Fruit fly (Drosophila melanogaster) whole organism, wandering third instar larva: ENCODE data around the gene CG18622.

ENCODE experiments used
- Abd-B ChIP-seq: fragments of >200 bp; optimal IDR thresholded peaks from 2 replicates; lab custom pipeline; 2017; ENCODE audit warnings: missing biosample characterization, missing genetic modification characterization
- CG32264 ChIP-seq: fragments of 200-800 bp; sonication (Bioruptor generic); optimal IDR thresholded peaks from 2 replicates; lab custom pipeline; 2016; ENCODE audit warnings: missing biosample characterization, missing genetic modification characterization
- CG9705 ChIP-seq: fragments of 200-800 bp; sonication (Bioruptor generic); optimal IDR thresholded peaks from 2 replicates; lab custom pipeline; 2018; ENCODE audit warnings: missing biosample characterization, mild to moderate bottlenecking, missing genetic modification characterization
- CrebA ChIP-seq: fragments of 200-800 bp; sonication (Bioruptor generic); optimal IDR thresholded peaks from 2 replicates; lab custom pipeline; 2016; ENCODE audit warnings: missing biosample characterization, mild to moderate bottlenecking, missing genetic modification characterization, borderline replicate concordance
- Dfd ChIP-seq: fragments of >200 bp; optimal IDR thresholded peaks from 2 replicates; lab custom pipeline; 2017; ENCODE audit warnings: missing biosample characterization, missing genetic modification characterization
- Dif ChIP-seq: fragments of 200-275, 200-300 bp; sonication (Bioruptor generic); optimal IDR thresholded peaks from 2 replicates; lab custom pipeline; 2018; ENCODE audit warnings: missing biosample characterization, missing genetic modification characterization; ENCODE audit not compliant: partially characterized antibody
- HLH106 ChIP-seq: fragments of 200-800 bp; optimal IDR thresholded peaks from 3 replicates; lab custom pipeline; 2019; ENCODE audit warnings: missing biosample characterization, mild to moderate bottlenecking, missing genetic modification characterization, moderate library complexity
- Hnf4 ChIP-seq: fragments of 200-800 bp; sonication (Bioruptor generic); optimal IDR thresholded peaks from 2 replicates; lab custom pipeline; 2016; ENCODE audit warnings: missing biosample characterization, mild to moderate bottlenecking, missing genetic modification characterization
- Hr78 ChIP-seq: fragments of >200 bp; optimal IDR thresholded peaks from 2 replicates; lab custom pipeline; 2017; ENCODE audit warnings: missing biosample characterization, missing genetic modification characterization
- Hr83 ChIP-seq: fragments of 200-300 bp; sonication (Bioruptor generic); optimal IDR thresholded peaks from 2 replicates; lab custom pipeline; 2016; ENCODE audit warnings: missing biosample characterization, mild to moderate bottlenecking, missing genetic modification characterization, moderate library complexity; ENCODE audit not compliant: poor library complexity, severe bottlenecking
- Jra ChIP-seq: sonication (Bioruptor generic); optimal IDR thresholded peaks from 2 replicates; lab custom pipeline; 2016; ENCODE audit warnings: missing biosample characterization, missing genetic modification characterization
- Mio ChIP-seq: sonication (Bioruptor generic); optimal IDR thresholded peaks from 2 replicates; lab custom pipeline; 2016; ENCODE audit warnings: missing biosample characterization, missing genetic modification characterization
- Myc ChIP-seq: fragments of >200 bp; optimal IDR thresholded peaks from 2 replicates; lab custom pipeline; 2017
- N ChIP-seq: fragments of >200 bp; optimal IDR thresholded peaks from 2 replicates; lab custom pipeline; 2018; ENCODE audit warnings: missing biosample characterization, missing external identifiers, missing genetic modification characterization
- OdsH ChIP-seq: fragments of 200-800 bp; sonication (Bioruptor generic); optimal IDR thresholded peaks from 2 replicates; lab custom pipeline; 2016; ENCODE audit warnings: missing biosample characterization, mild to moderate bottlenecking, missing genetic modification characterization
- Rel ChIP-seq, 2 experiments: fragments of 200-800 bp; sonication (Bioruptor generic) in 1 of 2; optimal IDR thresholded peaks; 2 replicates in 1 of 2; 3 replicates in 1 of 2; lab custom pipeline; 2016 to 2019; ENCODE audit warnings: mild to moderate bottlenecking in 2 of 2, missing biosample characterization in 2 of 2, missing genetic modification characterization in 2 of 2, moderate library complexity in 1 of 2
- Sp1 ChIP-seq: fragments of 200-800 bp; sonication (Bioruptor generic); optimal IDR thresholded peaks from 3 replicates; lab custom pipeline; 2019; ENCODE audit warnings: missing biosample characterization, mild to moderate bottlenecking, missing genetic modification characterization, moderate library complexity
- Vsx2 ChIP-seq: fragments of 200-300, 225-300 bp; sonication (Bioruptor generic); optimal IDR thresholded peaks from 2 replicates; lab custom pipeline; 2018; ENCODE audit warnings: missing biosample characterization, missing genetic modification characterization; ENCODE audit not compliant: partially characterized antibody
- br ChIP-seq: fragments of 200-800 bp; sonication (Bioruptor generic); optimal IDR thresholded peaks from 2 replicates; lab custom pipeline; 2016; ENCODE audit warnings: missing biosample characterization, missing genetic modification characterization
- brk ChIP-seq: fragments of 200-800 bp; sonication (Bioruptor generic); optimal IDR thresholded peaks from 2 replicates; lab custom pipeline; 2016; ENCODE audit warnings: missing biosample characterization, mild to moderate bottlenecking, missing genetic modification characterization
- dl ChIP-seq, 2 experiments: fragments of 175-275, 200-275 bp in 1 of 2; fragments of 200-275 bp in 1 of 2; sonication (Bioruptor generic); optimal IDR thresholded peaks; lab custom pipeline; 2018; ENCODE audit warnings: mild to moderate bottlenecking in 2 of 2, missing biosample characterization in 2 of 2, missing genetic modification characterization in 2 of 2, moderate library complexity in 2 of 2; ENCODE audit not compliant: partially characterized antibody in 2 of 2, insufficient read depth in 1 of 2
- dmrt93B ChIP-seq: fragments of 200-800 bp; sonication (Bioruptor generic); optimal IDR thresholded peaks from 2 replicates; lab custom pipeline; 2018; ENCODE audit warnings: missing biosample characterization, mild to moderate bottlenecking, missing genetic modification characterization
- dsf ChIP-seq: sonication (Bioruptor generic); optimal IDR thresholded peaks from 2 replicates; lab custom pipeline; 2016; ENCODE audit warnings: missing biosample characterization, missing genetic modification characterization, borderline replicate concordance
- ey ChIP-seq: fragments of 200-800 bp; sonication (Bioruptor generic); optimal IDR thresholded peaks from 2 replicates; lab custom pipeline; 2016; ENCODE audit warnings: missing biosample characterization, missing genetic modification characterization
- foxo ChIP-seq, 2 experiments: fragments of 200-800 bp; sonication (Bioruptor generic); optimal IDR thresholded peaks; 2 replicates in 1 of 2; 3 replicates in 1 of 2; lab custom pipeline; 2016 to 2017; ENCODE audit warnings: missing biosample characterization in 2 of 2, missing genetic modification characterization in 2 of 2
- h ChIP-seq: fragments of 200-800 bp; sonication (Bioruptor generic); optimal IDR thresholded peaks from 3 replicates; lab custom pipeline; 2016; ENCODE audit warnings: missing biosample characterization, mild to moderate bottlenecking, missing genetic modification characterization
- lola ChIP-seq: fragments of >200 bp; optimal IDR thresholded peaks from 2 replicates; lab custom pipeline; 2017; ENCODE audit warnings: missing biosample characterization, missing genetic modification characterization
- pan ChIP-seq: fragments of >200 bp; optimal IDR thresholded peaks from 2 replicates; lab custom pipeline; 2017
- psq ChIP-seq: fragments of 200-800 bp; sonication (Bioruptor generic); optimal IDR thresholded peaks from 3 replicates; lab custom pipeline; 2017; ENCODE audit warnings: missing biosample characterization, mild to moderate bottlenecking, missing genetic modification characterization, moderate library complexity
- rgr ChIP-seq: fragments of 200-800 bp; sonication (Bioruptor generic); optimal IDR thresholded peaks from 3 replicates; lab custom pipeline; 2016; ENCODE audit warnings: missing biosample characterization, mild to moderate bottlenecking, missing genetic modification characterization
- sage ChIP-seq: fragments of 200-800 bp; sonication (Bioruptor generic); optimal IDR thresholded peaks from 2 replicates; lab custom pipeline; 2016; ENCODE audit warnings: missing biosample characterization, mild to moderate bottlenecking, missing genetic modification characterization
- tai ChIP-seq: sonication (Bioruptor generic); optimal IDR thresholded peaks from 2 replicates; lab custom pipeline; 2016; ENCODE audit warnings: missing biosample characterization, missing genetic modification characterization
- usp ChIP-seq: fragments of >200 bp; optimal IDR thresholded peaks from 2 replicates; lab custom pipeline; 2017; ENCODE audit warnings: missing biosample characterization, missing genetic modification characterization
- woc ChIP-seq: sonication (Bioruptor generic); optimal IDR thresholded peaks from 2 replicates; lab custom pipeline; 2016; ENCODE audit warnings: missing biosample characterization, mild to moderate bottlenecking, missing genetic modification characterization

The CG18622 gene

dm6 chr3R:16984221-16984620 is 3.3 kb downstream of the CG18622 start:
- no peak for TF ChIP-seq Myc (lab: Kevin White, UChicago)
- TF ChIP-seq usp (GFP tag; lab: Kevin White, UChicago) = no peak
- no peak for TF ChIP-seq pan (lab: Kevin White, UChicago)
- TF ChIP-seq dsf (GFP tag; lab: Kevin White, UChicago) = no peak
- no peak for TF ChIP-seq ey (GFP tag; lab: Kevin White, UChicago)
- no peak for TF ChIP-seq foxo (GFP tag; optimal IDR thresholded peaks at IDR 0.05; lab: Kevin White, UChicago)
- no peak for TF ChIP-seq N (GFP tag; lab: Kevin White, UChicago)
- no peak for TF ChIP-seq lola
- no peak for TF ChIP-seq dmrt93B
- TF ChIP-seq Vsx2 (GFP tag; lab: Kevin White, UChicago) = no peak
- no peak for TF ChIP-seq Hr78 (GFP tag; lab: Kevin White, UChicago)
- no peak for TF ChIP-seq brk (GFP tag; lab: Kevin White, UChicago)
- TF ChIP-seq Jra = no peak
- TF ChIP-seq Dfd = no peak
- TF ChIP-seq HLH106 = no peak
- no peak for TF ChIP-seq dl (GFP tag; optimal IDR thresholded peaks at IDR 0.05; lab: Kevin White, UChicago; ENCODE audit: insufficient read depth in 1 of 2, partially characterized antibody in 2 of 2)
- TF ChIP-seq Rel (GFP tag; optimal IDR thresholded peaks at IDR 0.05; lab: Kevin White, UChicago) = no peak
- no peak for TF ChIP-seq Rel (tag; optimal IDR thresholded peaks at IDR 0.05; lab: Kevin White, UChicago)
- no peak for TF ChIP-seq CrebA (GFP tag; lab: Kevin White, UChicago)
- TF ChIP-seq woc (GFP tag; lab: Kevin White, UChicago) = no peak
- TF ChIP-seq, all 38 proteins: peak for 0

dm6 chr3R:16983001-16983400 is 4.5 kb downstream of the CG18622 start:
- TF ChIP-seq Mio (GFP tag; lab: Kevin White, UChicago) (no peak), Abd-B (GFP tag; lab: Kevin White, UChicago) (no peak), woc (GFP tag; lab: Kevin White, UChicago) (no peak), Hnf4 (GFP tag; lab: Kevin White, UChicago) (no peak), sage (GFP tag; lab: Kevin White, UChicago) (no peak), tai (GFP tag; lab: Kevin White, UChicago) (no peak), Dif (GFP tag; lab: Kevin White, UChicago) (no peak), Rel (GFP tag; optimal IDR thresholded peaks at IDR 0.05; lab: Kevin White, UChicago) (no peak), Rel (tag; optimal IDR thresholded peaks at IDR 0.05; lab: Kevin White, UChicago) (no peak), Jra (no peak), CG9705 (GFP tag; lab: Kevin White, UChicago) (no peak), CG32264 (GFP tag; lab: Kevin White, UChicago) (no peak)

DNA sequence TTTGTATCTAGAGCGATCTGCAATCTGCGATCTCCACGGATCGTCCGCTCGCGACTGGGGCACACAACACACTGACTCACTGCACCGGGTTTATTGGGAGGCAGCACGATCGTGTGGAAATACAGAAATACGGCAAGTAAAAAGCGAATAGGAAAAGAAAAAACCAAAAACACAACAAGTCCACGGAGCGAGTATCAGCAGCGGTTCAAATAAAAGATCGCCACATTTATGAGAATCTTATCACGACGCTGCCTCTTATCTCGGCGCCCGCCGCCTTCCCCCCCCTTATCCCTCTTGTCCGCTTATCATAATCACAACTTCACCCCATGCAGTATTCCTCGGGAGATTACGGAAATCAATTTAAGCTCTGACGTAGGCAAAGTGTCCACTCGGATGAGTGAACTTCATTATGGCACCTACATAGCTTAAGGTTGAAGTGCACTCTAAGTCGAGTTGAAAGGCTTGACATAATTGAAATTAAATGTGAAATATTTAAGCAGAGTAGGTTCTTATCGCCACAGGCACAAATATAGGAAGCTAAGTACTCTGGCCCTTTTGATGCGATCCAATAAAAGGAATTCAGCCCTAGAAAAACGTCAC is 5.3 kb downstream of the CG18622 start, which contains the start of gene AhcyL2:
AhcyL2 (minus strand) TSS at position 51 of the 600 bp plus-strand sequence.
- no peak for TF ChIP-seq ey (GFP tag; lab: Kevin White, UChicago)
- peak in 1 of 2 experiments; percentile 45 for TF ChIP-seq dl (GFP tag; optimal IDR thresholded peaks at IDR 0.05; lab: Kevin White, UChicago; ENCODE audit: insufficient read depth in 1 of 2, partially characterized antibody in 2 of 2)
- TF ChIP-seq Dfd = no peak
- TF ChIP-seq rgr = no peak
- TF ChIP-seq OdsH = no peak
- no peak for TF ChIP-seq lola
- no peak for TF ChIP-seq CrebA (GFP tag; lab: Kevin White, UChicago)
- TF ChIP-seq Abd-B (GFP tag; lab: Kevin White, UChicago) = no peak
- peak; percentile 82 for TF ChIP-seq h (GFP tag; lab: Kevin White, UChicago)
- no peak for TF ChIP-seq Myc (lab: Kevin White, UChicago)
- TF ChIP-seq Rel (GFP tag; optimal IDR thresholded peaks at IDR 0.05; lab: Kevin White, UChicago) = no peak
- peak; percentile 84 for TF ChIP-seq Rel (tag; optimal IDR thresholded peaks at IDR 0.05; lab: Kevin White, UChicago)
- TF ChIP-seq brk (GFP tag; lab: Kevin White, UChicago) = peak; percentile 79
- TF ChIP-seq CG9705 (GFP tag; lab: Kevin White, UChicago) = no peak
- peak in 1 of 2 experiments; percentile 15 for TF ChIP-seq foxo (GFP tag; optimal IDR thresholded peaks at IDR 0.05; lab: Kevin White, UChicago)
- peak; percentile 19 for TF ChIP-seq Jra
- peak; percentile 11 for TF ChIP-seq br (GFP tag; lab: Kevin White, UChicago)
- no peak for TF ChIP-seq sage (GFP tag; lab: Kevin White, UChicago)
- TF ChIP-seq dmrt93B = no peak
- TF ChIP-seq Hr83 (GFP tag; lab: Kevin White, UChicago) = peak; percentile 8
- peak; percentile 10 for TF ChIP-seq psq (GFP tag; lab: Kevin White, UChicago)
- no peak for TF ChIP-seq Hr78 (GFP tag; lab: Kevin White, UChicago)
- peak; percentile 45 for TF ChIP-seq Sp1 (GFP tag; lab: Kevin White, UChicago)
